Fruit fly (Drosophila melanogaster) whole organism: ENCODE results near the gene GILT2.

ENCODE experiments used
- CG8478 ChIP-seq: fragments of >200 bp; optimal IDR thresholded peaks from 2 replicates; lab custom pipeline; 2018; ENCODE audit warnings: inconsistent platforms
- usp ChIP-seq: fragments of >200 bp; optimal IDR thresholded peaks from 2 replicates; lab custom pipeline; 2017; ENCODE audit warnings: missing biosample characterization, missing genetic modification characterization, mixed read lengths

- TF ChIP-seq usp (no peak), CG8478 (lab: Kevin White, UChicago) (no peak)
Observed at dm6 chr3R:23638351-23638750, 40.3 kb upstream of the GILT2 start.
